Worm (Caenorhabditis elegans) whole organism, midembryonic: Measurements from ENCODE around the gene alh-10.

ENCODE experiments used
- T22C8.4 ChIP-seq: fragments of 200-800 bp; sonication (Bioruptor generic); IDR thresholded peaks from 2 replicates; pipeline ENCODE4 v1.3.6; 2022; ENCODE audit warnings: missing genetic modification characterization, missing compliant biosample characterization
- cog-1 ChIP-seq: sonication (generic microtip); optimal IDR thresholded peaks from 2 replicates; lab custom pipeline; 2016; ENCODE audit warnings: missing genetic modification characterization, missing compliant biosample characterization
- flt-1 ChIP-seq: fragments of 200-800 bp; sonication (Bioruptor generic); IDR thresholded peaks from 2 replicates; pipeline ENCODE4 v1.3.6; 2022; ENCODE audit warnings: missing genetic modification characterization, missing compliant biosample characterization
- klf-2 ChIP-seq: fragments of 200-800 bp; sonication (Bioruptor generic); conservative IDR thresholded peaks from 2 replicates; pipeline ENCODE4 v1.3.6; 2022; ENCODE audit warnings: missing genetic modification reagents, missing genetic modification characterization, missing compliant biosample characterization
- ref-1 ChIP-seq: fragments of 200-800 bp; sonication (Bioruptor generic); conservative IDR thresholded peaks from 2 replicates; pipeline ENCODE4 v1.3.6; 2022; ENCODE audit warnings: missing genetic modification reagents, missing genetic modification characterization, missing compliant biosample characterization

DNA sequence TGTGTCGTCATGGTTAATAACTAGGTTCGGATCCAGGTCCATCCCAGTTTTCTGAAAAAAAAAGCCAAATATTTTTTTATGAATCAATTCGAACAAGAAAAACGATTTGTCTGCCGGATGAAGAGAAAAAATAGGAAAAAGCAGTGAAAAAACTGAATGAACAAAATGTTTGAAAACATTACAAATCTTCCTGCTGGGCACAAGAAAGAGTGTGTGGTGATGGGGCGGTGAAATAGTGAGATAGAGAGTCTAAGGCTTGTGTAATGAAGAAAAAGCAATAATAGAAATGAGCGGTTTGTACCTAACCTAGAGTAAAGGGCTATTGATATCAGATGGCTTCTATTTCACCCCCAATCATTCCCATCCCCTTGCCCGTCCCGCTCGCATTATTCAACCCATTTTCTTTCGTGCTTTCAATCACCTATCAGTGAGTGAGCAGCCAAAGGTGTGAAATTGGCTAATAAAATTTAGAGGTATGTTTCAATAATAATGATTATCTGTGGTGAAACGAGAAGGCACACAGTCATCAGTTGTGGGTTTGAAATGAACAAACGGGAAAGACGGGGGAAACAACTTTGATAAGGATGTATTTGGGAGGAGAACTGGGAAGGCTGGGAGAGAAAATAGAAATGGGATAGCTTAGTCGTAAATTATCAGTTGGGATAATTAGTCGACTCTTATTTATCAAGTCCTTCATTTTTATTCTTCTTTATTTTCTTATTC is 27.3 kb upstream of the alh-10 start, which contains the start of gene bar-1:
- TF ChIP-seq ref-1, result no peak
- TF ChIP-seq klf-2 (GFP tag; lab: Robert Waterston, UW), result no peak
- TF ChIP-seq cog-1 (tag; lab: Kevin White, UChicago), result no peak
- TF ChIP-seq flt-1 (GFP tag; lab: Robert Waterston, UW), result no peak
- TF ChIP-seq T22C8.4 (GFP tag; lab: Robert Waterston, UW), result no peak
